Fruit fly (Drosophila melanogaster) whole organism, embryonic: Measurements from ENCODE around the gene SK.

Source experiments
- B-H1 ChIP-seq: fragments of 200-800 bp; sonication (Bioruptor generic); IDR thresholded peaks from 3 replicates; pipeline ENCODE4 v1.3.6; 2022; ENCODE audit warnings: missing biosample characterization, missing genetic modification characterization
- B-H2 ChIP-seq: fragments of 200-800 bp; sonication (Bioruptor generic); optimal IDR thresholded peaks from 2 replicates; lab custom pipeline; 2018; ENCODE audit warnings: missing biosample characterization, mild to moderate bottlenecking, missing genetic modification characterization
- C15 ChIP-seq: fragments of 200-800 bp; sonication (Bioruptor generic); IDR thresholded peaks from 3 replicates; pipeline ENCODE4 v1.3.6; 2022; ENCODE audit warnings: missing biosample characterization, missing genetic modification characterization
- CG10431 ChIP-seq: fragments of 200-800 bp; sonication (Bioruptor generic); optimal IDR thresholded peaks from 3 replicates; lab custom pipeline; 2018; ENCODE audit warnings: missing biosample characterization, mild to moderate bottlenecking, missing genetic modification characterization
- CG10462 ChIP-seq: fragments of 200-800 bp; sonication (Bioruptor generic); optimal IDR thresholded peaks from 2 replicates; lab custom pipeline; 2016; ENCODE audit warnings: missing biosample characterization, missing genetic modification characterization
- CG10543 ChIP-seq: fragments of 200-800 bp; sonication (Bioruptor generic); optimal IDR thresholded peaks from 3 replicates; lab custom pipeline; 2017; ENCODE audit warnings: missing biosample characterization, mild to moderate bottlenecking, missing genetic modification characterization, moderate library complexity
- CG12769 ChIP-seq: fragments of 200-800 bp; sonication (Bioruptor generic); optimal IDR thresholded peaks from 2 replicates; lab custom pipeline; 2019; ENCODE audit warnings: missing biosample characterization, mild to moderate bottlenecking, missing genetic modification characterization, moderate library complexity
- CG1832 ChIP-seq: fragments of 200-800 bp; sonication (Bioruptor generic); optimal IDR thresholded peaks from 2 replicates; lab custom pipeline; 2017; ENCODE audit warnings: missing biosample characterization, mild to moderate bottlenecking, missing genetic modification characterization, inconsistent platforms
- CG33213 ChIP-seq: fragments of 200-800 bp; sonication (Bioruptor generic); optimal IDR thresholded peaks from 3 replicates; lab custom pipeline; 2016; ENCODE audit warnings: missing biosample characterization, missing genetic modification characterization
- CG4328 ChIP-seq: fragments of 200-800 bp; sonication (Bioruptor generic); optimal IDR thresholded peaks from 3 replicates; lab custom pipeline; 2017; ENCODE audit warnings: missing biosample characterization, missing genetic modification reagents, missing genetic modification characterization
- CG6654 ChIP-seq: fragments of 200-800 bp; sonication (Bioruptor generic); optimal IDR thresholded peaks from 2 replicates; lab custom pipeline; 2017; ENCODE audit warnings: missing biosample characterization, mild to moderate bottlenecking, missing genetic modification characterization
- CG8290 ChIP-seq, 3 experiments: fragments of 200-800 bp; sonication (Bioruptor generic); optimal IDR thresholded peaks; 2 replicates each; lab custom pipeline; 2016 to 2019; ENCODE audit warnings: missing biosample characterization in 3 of 3, missing genetic modification characterization in 3 of 3, mild to moderate bottlenecking in 2 of 3, moderate library complexity in 1 of 3
- CG8388 ChIP-seq: fragments of 200-800 bp; sonication (Bioruptor generic); optimal IDR thresholded peaks from 2 replicates; lab custom pipeline; 2019; ENCODE audit warnings: missing biosample characterization, mild to moderate bottlenecking, missing genetic modification characterization, moderate library complexity
- CG8944 ChIP-seq: fragments of 200-800 bp; sonication (Bioruptor generic); optimal IDR thresholded peaks from 3 replicates; lab custom pipeline; 2016; ENCODE audit warnings: missing biosample characterization, missing genetic modification characterization
- CG9437 ChIP-seq: fragments of 200-800 bp; sonication (Bioruptor generic); optimal IDR thresholded peaks from 2 replicates; lab custom pipeline; 2018; ENCODE audit warnings: missing biosample characterization, mild to moderate bottlenecking, missing genetic modification characterization
- D ChIP-seq, 2 experiments: fragments of 200-800 bp in 1 of 2; fragments of >200 bp in 1 of 2; sonication (Bioruptor generic) in 1 of 2; optimal IDR thresholded peaks; 2 replicates in 1 of 2; 3 replicates in 1 of 2; lab custom pipeline; 2017; ENCODE audit warnings: mild to moderate bottlenecking in 1 of 2, missing biosample characterization in 1 of 2, missing genetic modification characterization in 1 of 2, missing genetic modification reagents in 1 of 2
- D19A ChIP-seq: fragments of 200-800 bp; optimal IDR thresholded peaks from 3 replicates; lab custom pipeline; 2019; ENCODE audit warnings: missing biosample characterization, mild to moderate bottlenecking, missing genetic modification characterization, moderate library complexity
- E2f1 ChIP-seq: fragments of 200-800 bp; sonication (Bioruptor generic); IDR thresholded peaks from 2 replicates; pipeline ENCODE4 v1.3.6; 2022; ENCODE audit warnings: missing biosample characterization, missing genetic modification characterization
- Hr78 ChIP-seq, 2 experiments: fragments of 200-800 bp in 1 of 2; fragments of >200 bp in 1 of 2; sonication (Bioruptor generic) in 1 of 2; optimal IDR thresholded peaks; 2 replicates each; lab custom pipeline; 2017 to 2019; ENCODE audit warnings: missing biosample characterization in 2 of 2, missing genetic modification characterization in 2 of 2, mild to moderate bottlenecking in 1 of 2, moderate library complexity in 1 of 2
- MESR4 ChIP-seq: fragments of 200-800 bp; sonication (Bioruptor generic); optimal IDR thresholded peaks from 2 replicates; lab custom pipeline; 2018; ENCODE audit warnings: missing biosample characterization, mild to moderate bottlenecking, missing genetic modification characterization, moderate library complexity
- Nf-YA ChIP-seq: fragments of 200-800 bp; sonication (Bioruptor generic); IDR thresholded peaks from 2 replicates; pipeline ENCODE4 v1.3.6; 2022; ENCODE audit warnings: missing biosample characterization, missing genetic modification characterization
- Optix ChIP-seq: fragments of 200-800 bp; sonication (Bioruptor generic); IDR thresholded peaks from 3 replicates; pipeline ENCODE4 v1.3.6; 2022; ENCODE audit warnings: missing biosample characterization, missing genetic modification characterization
- Pdp1 ChIP-seq, 2 experiments: fragments of 200-800 bp; sonication (Bioruptor generic); optimal IDR thresholded peaks; 3 replicates each; lab custom pipeline; 2016; ENCODE audit warnings: missing biosample characterization in 2 of 2, missing genetic modification characterization in 2 of 2, mild to moderate bottlenecking in 1 of 2, moderate library complexity in 1 of 2
- Spps ChIP-seq: fragments of 200-800 bp; sonication (Bioruptor generic); optimal IDR thresholded peaks from 2 replicates; lab custom pipeline; 2018; ENCODE audit warnings: missing biosample characterization, mild to moderate bottlenecking, missing genetic modification characterization
- az2 ChIP-seq: fragments of 200-800 bp; sonication (Bioruptor generic); optimal IDR thresholded peaks from 3 replicates; lab custom pipeline; 2016; ENCODE audit warnings: missing biosample characterization, missing genetic modification characterization
- cad ChIP-seq: fragments of >200 bp; optimal IDR thresholded peaks from 2 replicates; lab custom pipeline; 2017; ENCODE audit warnings: missing biosample characterization, missing genetic modification characterization
- cwo ChIP-seq: fragments of 200-800 bp; sonication (Bioruptor generic); optimal IDR thresholded peaks from 3 replicates; lab custom pipeline; 2017; ENCODE audit warnings: missing biosample characterization, missing genetic modification characterization, mild to moderate bottlenecking, moderate library complexity, missing genetic modification reagents
- dan ChIP-seq: fragments of 200-800 bp; sonication (Bioruptor generic); IDR thresholded peaks from 2 replicates; pipeline ENCODE4 v1.3.6; 2022; ENCODE audit warnings: missing biosample characterization, missing genetic modification characterization
- danr ChIP-seq: fragments of 200-800 bp; sonication (Bioruptor generic); IDR thresholded peaks from 2 replicates; pipeline ENCODE4 v1.3.6; 2022; ENCODE audit warnings: missing biosample characterization, missing genetic modification characterization
- dpn ChIP-seq, 2 experiments: fragments of 200-800 bp; sonication (Bioruptor generic); optimal IDR thresholded peaks; 3 replicates each; lab custom pipeline; 2016; ENCODE audit warnings: missing biosample characterization in 2 of 2, missing genetic modification characterization in 2 of 2
- gce ChIP-seq: fragments of 200-800 bp; sonication (Bioruptor generic); IDR thresholded peaks from 3 replicates; pipeline ENCODE4 v1.3.6; 2022; ENCODE audit warnings: missing biosample characterization, missing genetic modification characterization
- hth ChIP-seq: fragments of >200 bp; optimal IDR thresholded peaks from 2 replicates; lab custom pipeline; 2017; ENCODE audit warnings: inconsistent platforms
- jumu ChIP-seq: fragments of 200-800 bp; sonication (Bioruptor generic); optimal IDR thresholded peaks from 3 replicates; lab custom pipeline; 2016; ENCODE audit warnings: missing biosample characterization, missing genetic modification characterization
- kah ChIP-seq: fragments of 200-800 bp; sonication (Bioruptor generic); optimal IDR thresholded peaks from 2 replicates; lab custom pipeline; 2018; ENCODE audit warnings: missing biosample characterization, mild to moderate bottlenecking, missing genetic modification characterization
- klu ChIP-seq: fragments of 200-800 bp; sonication (Bioruptor generic); IDR thresholded peaks from 2 replicates; pipeline ENCODE4 v1.3.6; 2022; ENCODE audit warnings: missing biosample characterization, missing genetic modification characterization
- maf-S ChIP-seq: fragments of 200-800 bp; sonication (Bioruptor generic); optimal IDR thresholded peaks from 2 replicates; lab custom pipeline; 2016; ENCODE audit warnings: missing biosample characterization, missing genetic modification characterization
- peb ChIP-seq: fragments of 200-800 bp; sonication (Bioruptor generic); IDR thresholded peaks from 2 replicates; pipeline ENCODE4 v1.3.6; 2022; ENCODE audit warnings: missing biosample characterization, missing genetic modification characterization
- prd ChIP-seq, 3 experiments: fragments of >200 bp in 2 of 3; fragments of 200-800 bp in 1 of 3; sonication (Bioruptor generic) in 1 of 3; optimal IDR thresholded peaks in 2 of 3; IDR thresholded peaks in 1 of 3; 2 replicates in 2 of 3; 3 replicates in 1 of 3; pipeline versions ENCODE4 v1.3.6 to Lab custom; 2017 to 2022; ENCODE audit warnings: missing biosample characterization in 1 of 3, missing genetic modification characterization in 1 of 3
- pros ChIP-seq: fragments of 200-800 bp; sonication (Bioruptor generic); optimal IDR thresholded peaks from 3 replicates; lab custom pipeline; 2019; ENCODE audit warnings: missing biosample characterization, mild to moderate bottlenecking, missing genetic modification characterization, moderate library complexity
- ranshi ChIP-seq: fragments of 200-800 bp; sonication (Bioruptor generic); IDR thresholded peaks from 2 replicates; pipeline ENCODE4 v1.3.6; 2022; ENCODE audit warnings: missing biosample characterization, missing genetic modification characterization
- sd ChIP-seq: fragments of 200-800 bp; sonication (Bioruptor generic); optimal IDR thresholded peaks from 3 replicates; lab custom pipeline; 2018; ENCODE audit warnings: missing biosample characterization, mild to moderate bottlenecking, missing genetic modification characterization, moderate library complexity
- sens-2 ChIP-seq: fragments of 200-800 bp; sonication (Bioruptor generic); IDR thresholded peaks from 2 replicates; pipeline ENCODE4 v1.3.6; 2022; ENCODE audit warnings: missing biosample characterization, missing genetic modification characterization
- shn ChIP-seq: fragments of 200-800 bp; sonication (Bioruptor generic); optimal IDR thresholded peaks from 3 replicates; lab custom pipeline; 2016; ENCODE audit warnings: missing biosample characterization, missing genetic modification characterization
- tgo ChIP-seq: fragments of 200-800 bp; sonication (Bioruptor generic); IDR thresholded peaks from 3 replicates; pipeline ENCODE4 v1.3.6; 2022; ENCODE audit warnings: missing biosample characterization, missing genetic modification characterization
- tna ChIP-seq: fragments of 200-800 bp; sonication (Bioruptor generic); IDR thresholded peaks from 2 replicates; pipeline ENCODE4 v1.3.6; 2022; ENCODE audit warnings: missing biosample characterization, missing genetic modification characterization; ENCODE audit not compliant: partially characterized antibody
- ttk ChIP-seq: fragments of 200-800 bp; sonication (Bioruptor generic); IDR thresholded peaks from 2 replicates; pipeline ENCODE4 v2.1.2; 2022; ENCODE audit warnings: missing biosample characterization, missing genetic modification characterization
- unc-4 ChIP-seq: fragments of 200-800 bp; sonication (Bioruptor generic); IDR thresholded peaks from 2 replicates; pipeline ENCODE4 v1.3.6; 2022; ENCODE audit warnings: missing biosample characterization, missing genetic modification characterization; ENCODE audit not compliant: partially characterized antibody
- usp ChIP-seq: fragments of >200 bp; optimal IDR thresholded peaks from 2 replicates; lab custom pipeline; 2017; ENCODE audit warnings: missing biosample characterization, missing genetic modification characterization
- yki ChIP-seq: fragments of >200 bp; optimal IDR thresholded peaks from 3 replicates; lab custom pipeline; 2018

The SK gene

dm6 chrX:5349899-5350575, 10.0 kb downstream of the SK start (continued):
- TF ChIP-seq CG8944 (GFP tag; lab: Kevin White, UChicago) (no peak), maf-S (GFP tag; lab: Kevin White, UChicago) (no peak), Optix (GFP tag; lab: Robert Waterston, UW) (0 out of 3 replicates have a peak, but pooled peaks have one; percentile 17), CG10431 (no peak), CG12769 (tag; lab: Kevin White, UChicago) (peak; percentile 51), shn (no peak), CG6654 (GFP tag; lab: Kevin White, UChicago) (no peak), pros (GFP tag; lab: Kevin White, UChicago) (no peak), unc-4 (GFP tag; lab: Robert Waterston, UW) (no peak), dan (no peak), prd (optimal IDR thresholded peaks at IDR 0.05; lab: Kevin White, UChicago) (no peak), prd (GFP tag; IDR thresholded peaks at IDR 0.05; lab: Robert Waterston, UW) (peak; percentile 57; the same call in 2 of the 3 replicates), klu (GFP tag; lab: Robert Waterston, UW) (0 out of 2 replicates have a peak, but pooled peaks have one; percentile 23), D (optimal IDR thresholded peaks at IDR 0.05; lab: Kevin White, UChicago) (no peak), D (GFP tag; optimal IDR thresholded peaks at IDR 0.05; lab: Kevin White, UChicago) (peak; percentile 15), C15 (GFP tag; lab: Robert Waterston, UW) (no peak), CG8388 (GFP tag; lab: Kevin White, UChicago) (no peak), CG8290 (GFP tag; optimal IDR thresholded peaks at IDR 0.05; lab: Kevin White, UChicago) (no peak), CG8290 (tag; optimal IDR thresholded peaks at IDR 0.05; lab: Kevin White, UChicago) (peak in 1 of 2 experiments; percentile 55), az2 (GFP tag; lab: Kevin White, UChicago) (no peak), CG10462 (GFP tag; lab: Kevin White, UChicago) (no peak), cwo (GFP tag; lab: Kevin White, UChicago) (no peak), Pdp1 (GFP tag; optimal IDR thresholded peaks at IDR 0.05; lab: Kevin White, UChicago) (no peak), tgo (GFP tag; lab: Robert Waterston, UW) (0 out of 3 replicates have a peak, but pooled peaks have one; percentile 18), gce (no peak), hth (lab: Kevin White, UChicago) (no peak), Hr78 (GFP tag; optimal IDR thresholded peaks at IDR 0.05; lab: Kevin White, UChicago) (no peak), E2f1 (GFP tag; lab: Robert Waterston, UW) (no peak), peb (no peak), MESR4 (no peak), cad (no peak), jumu (GFP tag; lab: Kevin White, UChicago) (no peak), D19A (tag; lab: Kevin White, UChicago) (no peak), tna (no peak), CG1832 (no peak), CG33213 (GFP tag; lab: Kevin White, UChicago) (no peak), sens-2 (GFP tag; lab: Robert Waterston, UW) (no peak), ranshi (no peak), danr (GFP tag; lab: Robert Waterston, UW) (no peak), usp (GFP tag; lab: Kevin White, UChicago) (no peak), Spps (tag; lab: Kevin White, UChicago) (no peak), yki (no peak), CG10543 (GFP tag; lab: Kevin White, UChicago) (no peak), B-H2 (GFP tag; lab: Kevin White, UChicago) (no peak), kah (GFP tag; lab: Kevin White, UChicago) (no peak), dpn (GFP tag; optimal IDR thresholded peaks at IDR 0.05; lab: Kevin White, UChicago) (no peak), B-H1 (GFP tag; lab: Robert Waterston, UW) (no peak), ttk (GFP tag; lab: Robert Waterston, UW) (0 out of 2 replicates have a peak, but pooled peaks have one; percentile 28), CG9437 (no peak), sd (tag; lab: Kevin White, UChicago) (no peak), Nf-YA (no peak), CG4328 (GFP tag; lab: Kevin White, UChicago) (no peak)
